Fruit fly (Drosophila melanogaster): ENCODE measurements around the gene CG34367.

CG34367 gene

dm6 chr2L:10353871-10354270 is at the start of gene CG34367:
CG34367 (minus strand) TSS chr2L:10353905.
- TF ChIP-seq CG17801 (GFP tag; optimal IDR thresholded peaks at IDR 0.05; ENCODE audit: partially characterized antibody), result no peak

- no peak for TF ChIP-seq CG17801 (GFP tag; optimal IDR thresholded peaks at IDR 0.05; ENCODE audit: partially characterized antibody)
Measured at dm6 chr2L:10396877-10397587, 43.3 kb upstream of the CG34367 start.

DNA sequence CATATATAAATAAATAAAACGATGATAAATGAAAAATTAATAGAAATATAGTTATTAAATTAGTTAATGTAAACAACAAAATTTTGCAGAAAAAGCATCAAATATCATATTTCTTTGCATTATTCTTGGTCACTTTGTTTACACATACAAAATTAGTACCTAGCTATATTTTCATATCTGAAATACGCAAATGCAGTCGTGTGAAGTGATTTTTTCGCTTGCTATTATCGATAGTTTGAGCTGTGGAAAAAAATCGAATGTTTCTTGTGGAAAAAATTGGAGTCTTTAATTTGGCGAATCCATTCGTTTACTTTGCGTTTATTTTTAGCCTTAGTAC is 42.8 kb upstream of the CG34367 start, which contains the start of gene Cnot4:
Cnot4 (plus strand) TSS at position 229 of the 337 bp plus-strand sequence.
- TF ChIP-seq CG17801 (GFP tag; optimal IDR thresholded peaks at IDR 0.05; ENCODE audit: partially characterized antibody), result peak; percentile 4

dm6 chr2L:10395642-10396487 is 42.2 kb upstream of the CG34367 start, which contains the start of gene Mdh1:
Mdh1 (minus strand) TSS chr2L:10396332.
- TF ChIP-seq CG17801 (GFP tag; optimal IDR thresholded peaks at IDR 0.05; ENCODE audit: partially characterized antibody), result no peak

dm6 chr2L:10395035-10395434 is 41.3 kb upstream of the CG34367 start:
- TF ChIP-seq CG17801 (GFP tag; optimal IDR thresholded peaks at IDR 0.05; ENCODE audit: partially characterized antibody), result peak; percentile 8

DNA sequence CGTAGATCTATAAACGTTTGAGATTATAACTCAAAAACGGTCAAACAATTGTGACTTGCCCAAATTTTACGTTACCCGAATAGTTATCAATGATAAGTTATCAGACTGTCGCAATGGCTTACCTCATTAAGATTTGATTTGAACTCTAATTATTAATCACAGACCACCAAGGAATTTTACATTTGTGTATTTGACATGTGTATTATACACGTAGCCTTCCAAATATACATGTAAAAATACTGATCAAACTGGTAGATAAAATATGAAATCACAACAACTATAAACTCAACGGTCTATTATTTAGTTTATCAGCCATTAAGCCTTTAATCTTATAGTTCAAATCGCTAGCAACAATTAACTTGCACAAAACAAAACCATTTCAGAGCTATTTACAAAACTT is 39.8 kb upstream of the CG34367 start:
- TF ChIP-seq CG17801 (GFP tag; optimal IDR thresholded peaks at IDR 0.05; ENCODE audit: partially characterized antibody), result no peak

DNA sequence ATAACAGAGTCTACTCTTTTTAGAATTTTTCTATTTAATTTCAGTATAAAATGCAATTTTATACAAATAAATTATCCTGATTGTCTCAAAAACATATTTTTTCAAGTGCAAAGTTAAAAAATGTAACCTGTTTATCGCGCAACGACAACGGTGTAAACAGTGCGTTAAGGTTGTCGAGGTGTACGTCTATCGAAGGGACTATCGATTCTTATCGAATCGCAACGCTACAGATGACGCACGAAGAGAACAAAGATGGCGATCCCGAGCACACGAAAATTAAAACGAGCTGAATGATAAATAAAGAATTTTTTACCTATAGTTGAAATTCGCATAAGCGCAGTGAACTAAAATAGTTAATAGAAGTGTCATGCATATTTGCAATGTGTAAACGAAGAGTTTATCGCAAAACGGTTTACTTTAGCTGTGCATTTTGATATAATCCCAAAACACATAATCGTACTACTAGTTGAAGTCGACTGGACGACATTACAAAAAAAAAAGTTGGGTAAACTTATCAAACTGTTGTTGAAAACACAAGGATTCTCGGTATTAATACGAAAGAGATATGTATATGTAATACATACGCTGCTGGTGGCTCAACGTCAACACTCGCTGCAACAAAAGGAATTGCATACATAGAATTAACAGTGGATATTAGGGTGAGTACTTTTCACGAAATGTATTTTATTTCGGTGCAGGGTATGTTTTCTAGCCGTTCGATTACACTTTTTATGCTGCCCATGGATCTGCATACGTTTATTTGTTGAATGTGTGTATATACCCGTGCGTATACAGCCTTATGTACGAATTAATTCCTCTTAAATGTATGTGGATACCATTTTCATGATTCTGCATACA is 34.4 kb upstream of the CG34367 start, which contains the start of gene da:
da (plus strand) TSS at position 237 of the 858 bp plus-strand sequence.
- TF ChIP-seq CG17801 (GFP tag; optimal IDR thresholded peaks at IDR 0.05; ENCODE audit: partially characterized antibody), result peak; percentile 41

dm6 chr2L:10386824-10387223 is 33.1 kb upstream of the CG34367 start:
- no peak for TF ChIP-seq CG17801 (GFP tag; optimal IDR thresholded peaks at IDR 0.05; ENCODE audit: partially characterized antibody)

DNA sequence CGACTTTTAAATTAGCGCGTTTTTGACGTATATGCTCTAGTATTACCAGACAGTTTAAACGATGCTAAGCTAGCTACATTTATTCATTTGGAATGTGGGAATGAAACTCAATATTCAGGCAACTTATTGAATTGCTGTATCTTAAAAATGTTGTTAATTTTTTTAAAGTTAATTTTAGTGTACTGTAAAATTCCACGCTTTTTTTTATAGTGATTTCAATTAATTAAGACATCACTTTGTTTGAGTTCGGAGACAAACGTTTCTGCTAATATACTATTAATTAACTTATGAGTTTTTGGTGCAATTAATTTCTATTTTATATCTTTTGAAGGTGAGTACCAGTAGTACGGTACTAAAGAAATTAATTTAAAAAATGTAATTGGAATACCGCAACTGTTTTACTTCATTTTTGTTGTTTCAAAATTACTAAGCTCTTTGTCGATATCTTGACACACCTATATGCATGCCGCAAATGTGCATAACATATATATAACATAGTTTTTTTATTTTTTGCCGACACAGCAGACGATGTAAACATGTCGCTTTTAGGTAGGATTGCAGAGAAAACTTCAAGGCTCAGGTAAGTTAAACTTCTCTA is 32.6 kb upstream of the CG34367 start, which contains the start of the genes Cdk1 and mRpS7:
Cdk1 (minus strand) TSS at position 55 of the 598 bp plus-strand sequence.
mRpS7 (plus strand) TSS at position 455 of the 598 bp plus-strand sequence.
- peak; percentile 36 for TF ChIP-seq CG17801 (GFP tag; optimal IDR thresholded peaks at IDR 0.05; ENCODE audit: partially characterized antibody)

- TF ChIP-seq CG17801 (GFP tag; optimal IDR thresholded peaks at IDR 0.05; ENCODE audit: partially characterized antibody), result peak; percentile 33
Measured at dm6 chr2L:10381890-10382450, 28.3 kb upstream of the CG34367 start, which contains the start of gene CG5096. CG5096 (plus strand) TSS chr2L:10382263.

DNA sequence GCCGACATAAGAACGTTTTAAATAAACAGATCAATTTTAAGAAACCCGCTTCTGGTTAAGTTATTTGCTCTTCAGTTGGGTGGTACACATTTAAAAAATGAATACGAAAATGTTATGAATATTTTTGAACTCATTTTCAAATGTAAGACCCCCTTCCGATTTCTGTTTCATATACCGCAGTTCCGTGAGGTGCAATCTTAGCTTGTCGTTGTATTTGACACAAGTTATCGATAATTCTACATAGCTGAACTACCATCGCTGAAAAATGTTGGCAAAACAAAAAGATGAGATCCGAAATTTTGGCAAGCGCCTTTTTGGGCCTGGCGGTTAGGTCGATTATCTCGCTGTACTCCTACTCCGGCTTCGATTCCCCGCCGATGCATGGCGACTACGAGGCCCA is 26.2 kb upstream of the CG34367 start, which contains the start of gene gny:
gny (plus strand) TSS at position 239 of the 400 bp plus-strand sequence.
- no peak for TF ChIP-seq CG17801 (GFP tag; optimal IDR thresholded peaks at IDR 0.05; ENCODE audit: partially characterized antibody)

- no peak for TF ChIP-seq CG17801 (GFP tag; optimal IDR thresholded peaks at IDR 0.05; ENCODE audit: partially characterized antibody)
Measured at dm6 chr2L:10378631-10379030, 24.9 kb upstream of the CG34367 start.

DNA sequence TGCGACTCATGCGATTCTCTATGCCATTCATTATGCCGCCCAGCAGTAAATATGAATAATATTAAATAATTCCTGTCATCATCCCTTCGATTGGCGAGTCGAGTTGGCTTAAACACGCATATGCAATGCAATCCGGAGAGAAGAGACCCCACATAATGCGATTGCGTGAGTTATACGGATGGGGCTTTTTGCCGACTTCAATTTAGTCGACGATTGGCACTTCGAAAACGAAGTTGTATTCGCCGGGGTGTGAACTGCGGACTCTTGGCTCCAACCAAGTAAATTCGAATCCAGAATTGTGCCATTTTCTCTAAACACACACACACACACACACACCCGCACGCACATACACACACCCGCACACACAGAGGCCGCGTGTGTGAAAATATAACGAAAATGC is 22.6 kb upstream of the CG34367 start:
- no peak for TF ChIP-seq CG17801 (GFP tag; optimal IDR thresholded peaks at IDR 0.05; ENCODE audit: partially characterized antibody)

Data from ovary, adult (tissue).